Worm (Caenorhabditis elegans): ENCODE measurements around the gene H04D03.6.

H04D03.6 gene

DNA sequence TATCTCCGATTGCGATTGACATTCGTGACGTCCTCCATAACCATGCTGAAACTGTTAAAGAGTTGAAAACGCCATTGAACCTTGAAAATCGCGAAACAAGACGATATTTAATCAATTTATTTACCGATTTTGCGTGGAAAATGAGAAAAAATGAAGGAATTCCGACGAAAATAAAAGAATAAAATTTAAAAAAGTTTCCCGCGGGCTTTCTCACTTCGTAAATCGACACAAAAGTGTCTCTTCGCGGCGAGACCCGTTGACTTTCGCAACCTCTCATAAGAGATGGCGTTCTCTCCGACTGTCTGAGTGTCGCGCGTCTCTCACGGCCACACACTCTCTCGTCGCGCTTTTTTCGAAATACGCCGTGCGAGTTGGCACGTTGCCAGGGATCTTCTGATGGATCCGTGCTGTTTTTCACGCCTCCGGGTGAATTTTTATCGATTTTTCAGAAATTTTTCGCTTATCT, 31.4 kb downstream of the H04D03.6 start, which contains the start of gene hat-1 (continued):
- TF ChIP-seq lir-1 (GFP tag; conservative IDR thresholded peaks at IDR 0.05) (peak; percentile 89), pbrm-1 (GFP tag; IDR thresholded peaks at IDR 0.05) (peak; percentile 97), F57A8.1 (GFP tag; optimal IDR thresholded peaks at IDR 0.05) (no peak), nfya-1 (tag; optimal IDR thresholded peaks at IDR 0.05; ENCODE audit: borderline replicate concordance, insufficient read depth) (no peak), mel-28 (tag; optimal IDR thresholded peaks at IDR 0.05; ENCODE audit: borderline replicate concordance) (peak; percentile 49), ztf-22 (GFP tag; optimal IDR thresholded peaks at IDR 0.05) (no peak), somi-1 (GFP tag; optimal IDR thresholded peaks at IDR 0.05) (peak; percentile 91), unc-62 (GFP tag; optimal IDR thresholded peaks at IDR 0.05) (no peak), lsy-27 (tag; optimal IDR thresholded peaks at IDR 0.05; ENCODE audit: borderline replicate concordance, insufficient read depth) (no peak), T26A5.8 (tag; optimal IDR thresholded peaks at IDR 0.05) (no peak), B0019.2 (GFP tag; conservative IDR thresholded peaks at IDR 0.05) (peak; percentile 97), ztf-3 (GFP tag; optimal IDR thresholded peaks at IDR 0.05) (peak; percentile 44), madf-8 (GFP tag; conservative IDR thresholded peaks at IDR 0.05) (peak; percentile 84), hmg-1.2 (GFP tag; IDR thresholded peaks at IDR 0.05) (peak; percentile 100), F37B4.10 (GFP tag; IDR thresholded peaks at IDR 0.05) (no peak), madf-6 (GFP tag; IDR thresholded peaks at IDR 0.05) (peak; percentile 96), nfya-2 (GFP tag; IDR thresholded peaks at IDR 0.05) (no peak), Y53F4B.3 (GFP tag; IDR thresholded peaks at IDR 0.05) (no peak), F33H1.4 (GFP tag; IDR thresholded peaks at IDR 0.05) (peak; percentile 100), Y53G8AR.9 (GFP tag; conservative IDR thresholded peaks at IDR 0.05) (peak; percentile 96), F55B11.4 (tag; optimal IDR thresholded peaks at IDR 0.05; ENCODE audit: borderline replicate concordance, insufficient read depth) (no peak), lin-26 (GFP tag; IDR thresholded peaks at IDR 0.05) (0 out of 2 replicates have a peak, but pooled peaks have one; percentile 43), aptf-2 (GFP tag; conservative IDR thresholded peaks at IDR 0.05) (peak; percentile 54), cebp-2 (GFP tag; IDR thresholded peaks at IDR 0.05) (no peak), attf-5 (GFP tag; optimal IDR thresholded peaks at IDR 0.05) (peak; percentile 99), fkh-3 (tag; optimal IDR thresholded peaks at IDR 0.05) (no peak), zim-3 (tag; optimal IDR thresholded peaks at IDR 0.05) (peak; percentile 16), hlh-26 (GFP tag; conservative IDR thresholded peaks at IDR 0.05) (no peak), F49E8.2 (tag; optimal IDR thresholded peaks at IDR 0.05; ENCODE audit: insufficient read depth) (peak; percentile 79), madf-3 (GFP tag; IDR thresholded peaks at IDR 0.05) (peak; percentile 93), cebp-1 (GFP tag; IDR thresholded peaks at IDR 0.05) (peak; percentile 98), cebp-1 (tag; optimal IDR thresholded peaks at IDR 0.05) (peak; percentile 100), ceh-91 (GFP tag; IDR thresholded peaks at IDR 0.05) (peak; percentile 93), Y95B8A.8 (GFP tag; IDR thresholded peaks at IDR 0.05) (peak; percentile 92), ztf-25 (GFP tag; IDR thresholded peaks at IDR 0.05) (no peak), hlh-12 (tag; optimal IDR thresholded peaks at IDR 0.05) (no peak), xnd-1 (tag; optimal IDR thresholded peaks at IDR 0.05) (peak; percentile 82), mcd-1 (GFP tag; IDR thresholded peaks at IDR 0.05) (peak; percentile 97), snpc-3.4 (tag; optimal IDR thresholded peaks at IDR 0.05) (peak; percentile 78), dox-1 (GFP tag; IDR thresholded peaks at IDR 0.05) (peak; percentile 99), madf-10 (tag; optimal IDR thresholded peaks at IDR 0.05) (peak; percentile 79), hsf-1 (GFP tag; IDR thresholded peaks at IDR 0.05) (peak; percentile 84), chd-7 (tag; optimal IDR thresholded peaks at IDR 0.05) (peak; percentile 90), ztf-18 (tag; optimal IDR thresholded peaks at IDR 0.05) (peak; percentile 82), K12H6.12 (tag; optimal IDR thresholded peaks at IDR 0.05) (peak; percentile 89), F10E7.11 (tag; optimal IDR thresholded peaks at IDR 0.05) (no peak), attf-6 (GFP tag; IDR thresholded peaks at IDR 0.05) (peak; percentile 83), tlf-1 (GFP tag; optimal IDR thresholded peaks at IDR 0.05) (peak; percentile 96)

Data from whole organism, young adult.